Comparison of ENCODE assay signal across 1 fruit fly cellular context in genomic region chr3L:7433325-7433827, dm6.
TF ChIP-seq lines count a peak whose summit lies in the region.

No protein-coding gene starts in this region.

TF ChIP-seq in whole organism, embryonic, 481 proteins besides CTCF, POLR2A, EP300 and RAD21 (continued from another document):
- TF ChIP-seq Ssrp (tag; optimal IDR thresholded peaks at IDR 0.05; lab: Kevin White, UChicago) (no peak), Asciz (GFP tag; optimal IDR thresholded peaks at IDR 0.05; lab: Kevin White, UChicago) (peak; percentile 28), lov (optimal IDR thresholded peaks at IDR 0.05; lab: Kevin White, UChicago) (no peak), lov (GFP tag; IDR thresholded peaks at IDR 0.05; lab: Robert Waterston, UW) (no peak), Gsc (GFP tag; IDR thresholded peaks at IDR 0.05; lab: Robert Waterston, UW) (no peak), CG15073 (GFP tag; optimal IDR thresholded peaks at IDR 0.05; lab: Kevin White, UChicago) (no peak), CG6654 (GFP tag; optimal IDR thresholded peaks at IDR 0.05; lab: Kevin White, UChicago) (no peak), CG12071 (GFP tag; optimal IDR thresholded peaks at IDR 0.05; lab: Kevin White, UChicago) (no peak), run (tag; optimal IDR thresholded peaks at IDR 0.05; lab: Kevin White, UChicago) (no peak), CG13894 (tag; optimal IDR thresholded peaks at IDR 0.05; lab: Kevin White, UChicago) (peak; percentile 28), CG6854 (GFP tag; optimal IDR thresholded peaks at IDR 0.05; lab: Kevin White, UChicago) (no peak), Adf1 (GFP tag; IDR thresholded peaks at IDR 0.05; lab: Robert Waterston, UW) (peak; percentile 34; the same call in 1 of the 2 replicates), Mad (GFP tag; optimal IDR thresholded peaks at IDR 0.05; lab: Kevin White, UChicago) (no peak), Dll (GFP tag; IDR thresholded peaks at IDR 0.05; lab: Robert Waterston, UW; ENCODE audit: partially characterized antibody) (no peak), org-1 (GFP tag; optimal IDR thresholded peaks at IDR 0.05; lab: Kevin White, UChicago) (no peak), sens (GFP tag; lab: Kevin White, UChicago) (no peak), Blimp-1 (GFP tag; optimal IDR thresholded peaks at IDR 0.05; lab: Kevin White, UChicago) (peak; percentile 27), HLH54F (GFP tag; optimal IDR thresholded peaks at IDR 0.05; lab: Kevin White, UChicago) (no peak), Dbx (GFP tag; IDR thresholded peaks at IDR 0.05; lab: Robert Waterston, UW) (0 out of 3 replicates have a peak, but pooled peaks have one; percentile 39), tap (tag; optimal IDR thresholded peaks at IDR 0.05; lab: Kevin White, UChicago) (no peak), Fer1 (GFP tag; optimal IDR thresholded peaks at IDR 0.05; lab: Kevin White, UChicago) (no peak), z (GFP tag; IDR thresholded peaks at IDR 0.05; lab: Robert Waterston, UW) (peak; percentile 95), CHES-1-like (GFP tag; optimal IDR thresholded peaks at IDR 0.05; lab: Kevin White, UChicago) (no peak), CG18476 (GFP tag; optimal IDR thresholded peaks at IDR 0.05; lab: Kevin White, UChicago) (no peak), CG13296 (GFP tag; optimal IDR thresholded peaks at IDR 0.05; lab: Kevin White, UChicago) (no peak), CG6689 (GFP tag; IDR thresholded peaks at IDR 0.05; lab: Robert Waterston, UW) (0 out of 2 replicates have a peak, but pooled peaks have one; percentile 28), C15 (GFP tag; IDR thresholded peaks at IDR 0.05; lab: Robert Waterston, UW) (no peak), gcm (GFP tag; optimal IDR thresholded peaks at IDR 0.05; lab: Kevin White, UChicago) (no peak), jing (GFP tag; optimal IDR thresholded peaks at IDR 0.05; lab: Kevin White, UChicago) (no peak), gcm2 (GFP tag; optimal IDR thresholded peaks at IDR 0.05; lab: Kevin White, UChicago) (no peak), CG10321 (GFP tag; IDR thresholded peaks at IDR 0.05; lab: Robert Waterston, UW) (peak; percentile 6; the same call in 1 of the 2 replicates), CG8281 (tag; optimal IDR thresholded peaks at IDR 0.05; lab: Kevin White, UChicago) (peak; percentile 74), CG17912 (GFP tag; optimal IDR thresholded peaks at IDR 0.05; lab: Kevin White, UChicago) (no peak), Awh (GFP tag; IDR thresholded peaks at IDR 0.05; lab: Robert Waterston, UW) (no peak), fu2 (GFP tag; optimal IDR thresholded peaks at IDR 0.05; lab: Kevin White, UChicago) (no peak), CG10959 (GFP tag; IDR thresholded peaks at IDR 0.05; lab: Robert Waterston, UW) (no peak), CG8944 (GFP tag; optimal IDR thresholded peaks at IDR 0.05; lab: Kevin White, UChicago) (no peak), Mes4 (GFP tag; optimal IDR thresholded peaks at IDR 0.05; lab: Kevin White, UChicago) (no peak), lab (GFP tag; optimal IDR thresholded peaks at IDR 0.05; lab: Kevin White, UChicago) (peak; percentile 4), pita (GFP tag; optimal IDR thresholded peaks at IDR 0.05; lab: Kevin White, UChicago) (no peak), crp (GFP tag; optimal IDR thresholded peaks at IDR 0.05; lab: Kevin White, UChicago) (no peak), CG4854 (GFP tag; optimal IDR thresholded peaks at IDR 0.05; lab: Kevin White, UChicago) (no peak), CG32772 (GFP tag; IDR thresholded peaks at IDR 0.05; lab: Robert Waterston, UW) (peak; percentile 34; the same call in 1 of the 2 replicates), grn (GFP tag; optimal IDR thresholded peaks at IDR 0.05; lab: Kevin White, UChicago) (no peak), CG7271 (tag; optimal IDR thresholded peaks at IDR 0.05; lab: Kevin White, UChicago) (no peak), CG8290 (GFP tag; optimal IDR thresholded peaks at IDR 0.05; lab: Kevin White, UChicago) (no peak), CG8290 (tag; optimal IDR thresholded peaks at IDR 0.05; lab: Kevin White, UChicago) (peak in 1 of 2 experiments; percentile 51), CG7745 (tag; optimal IDR thresholded peaks at IDR 0.05; lab: Kevin White, UChicago) (no peak), CG4328 (GFP tag; optimal IDR thresholded peaks at IDR 0.05; lab: Kevin White, UChicago) (no peak), sima (GFP tag; optimal IDR thresholded peaks at IDR 0.05; lab: Kevin White, UChicago) (no peak), schlank (tag; optimal IDR thresholded peaks at IDR 0.05; lab: Kevin White, UChicago) (no peak), D (optimal IDR thresholded peaks at IDR 0.05; lab: Kevin White, UChicago) (no peak), D (GFP tag; optimal IDR thresholded peaks at IDR 0.05; lab: Kevin White, UChicago) (no peak), br (optimal IDR thresholded peaks at IDR 0.05; lab: Kevin White, UChicago) (no peak), sc (optimal IDR thresholded peaks at IDR 0.05; lab: Kevin White, UChicago) (no peak), sc (GFP tag; optimal IDR thresholded peaks at IDR 0.05; lab: Kevin White, UChicago) (no peak), CG9932 (GFP tag; IDR thresholded peaks at IDR 0.05; lab: Robert Waterston, UW) (0 out of 2 replicates have a peak, but pooled peaks have one; percentile 12), bcd (GFP tag; optimal IDR thresholded peaks at IDR 0.05; lab: Kevin White, UChicago) (peak; percentile 13), ranshi (GFP tag; IDR thresholded peaks at IDR 0.05; lab: Robert Waterston, UW) (no peak), Elba2 (GFP tag; optimal IDR thresholded peaks at IDR 0.05; lab: Kevin White, UChicago) (no peak), nerfin-2 (GFP tag; IDR thresholded peaks at IDR 0.05; lab: Robert Waterston, UW; ENCODE audit: partially characterized antibody) (no peak), CG11456 (GFP tag; IDR thresholded peaks at IDR 0.05; lab: Robert Waterston, UW) (no peak), CG1233 (GFP tag; optimal IDR thresholded peaks at IDR 0.05; lab: Kevin White, UChicago) (no peak), CG14014 (GFP tag; IDR thresholded peaks at IDR 0.05; lab: Robert Waterston, UW) (no peak), CkIIα-i1 (GFP tag; IDR thresholded peaks at IDR 0.05; lab: Robert Waterston, UW) (no peak), repo (GFP tag; optimal IDR thresholded peaks at IDR 0.05; lab: Kevin White, UChicago) (no peak), eyg (GFP tag; optimal IDR thresholded peaks at IDR 0.05; lab: Kevin White, UChicago) (no peak), CG12219 (GFP tag; optimal IDR thresholded peaks at IDR 0.05; lab: Kevin White, UChicago) (no peak), CG2202 (tag; optimal IDR thresholded peaks at IDR 0.05; lab: Kevin White, UChicago) (no peak), zen (tag; optimal IDR thresholded peaks at IDR 0.05; lab: Kevin White, UChicago) (no peak), Max (GFP tag; optimal IDR thresholded peaks at IDR 0.05; lab: Kevin White, UChicago) (no peak), crol (GFP tag; IDR thresholded peaks at IDR 0.05; lab: Robert Waterston, UW) (peak; percentile 96), CG6254 (GFP tag; optimal IDR thresholded peaks at IDR 0.05; lab: Kevin White, UChicago) (no peak), rib (GFP tag; IDR thresholded peaks at IDR 0.05; lab: Robert Waterston, UW) (peak; percentile 76), CG2116 (GFP tag; optimal IDR thresholded peaks at IDR 0.05; lab: Kevin White, UChicago) (no peak), jumu (GFP tag; optimal IDR thresholded peaks at IDR 0.05; lab: Kevin White, UChicago) (no peak), CG18011 (GFP tag; optimal IDR thresholded peaks at IDR 0.05; lab: Kevin White, UChicago) (no peak), CG17612 (GFP tag; IDR thresholded peaks at IDR 0.05; lab: Robert Waterston, UW) (no peak), stwl (tag; optimal IDR thresholded peaks at IDR 0.05; lab: Kevin White, UChicago) (no peak), bsh (GFP tag; optimal IDR thresholded peaks at IDR 0.05; lab: Kevin White, UChicago) (peak; percentile 29 to 51), nom (GFP tag; optimal IDR thresholded peaks at IDR 0.05; lab: Kevin White, UChicago) (peak; percentile 54), CG33557 (GFP tag; optimal IDR thresholded peaks at IDR 0.05; lab: Kevin White, UChicago) (no peak), CG11247 (GFP tag; IDR thresholded peaks at IDR 0.05; lab: Robert Waterston, UW) (no peak; the same call in 1 of the 2 replicates), vfl (GFP tag; optimal IDR thresholded peaks at IDR 0.05; lab: Kevin White, UChicago) (no peak), HLH4C (GFP tag; IDR thresholded peaks at IDR 0.05; lab: Robert Waterston, UW; ENCODE audit: partially characterized antibody) (no peak), ewg (GFP tag; optimal IDR thresholded peaks at IDR 0.05; lab: Kevin White, UChicago) (no peak), CG13424 (tag; optimal IDR thresholded peaks at IDR 0.05; lab: Kevin White, UChicago) (peak; percentile 13), CG12744 (GFP tag; optimal IDR thresholded peaks at IDR 0.05; lab: Kevin White, UChicago) (no peak), dmrt11E (tag; optimal IDR thresholded peaks at IDR 0.05; lab: Kevin White, UChicago) (peak; percentile 38), CG34376 (GFP tag; optimal IDR thresholded peaks at IDR 0.05; lab: Kevin White, UChicago) (no peak), Tbp (GFP tag; optimal IDR thresholded peaks at IDR 0.05; lab: Kevin White, UChicago) (no peak), Dp (GFP tag; optimal IDR thresholded peaks at IDR 0.05; lab: Kevin White, UChicago) (no peak), CG10543 (GFP tag; optimal IDR thresholded peaks at IDR 0.05; lab: Kevin White, UChicago) (peak; percentile 49), Abd-B (GFP tag; optimal IDR thresholded peaks at IDR 0.05; lab: Kevin White, UChicago) (no peak), CG2678 (tag; optimal IDR thresholded peaks at IDR 0.05; lab: Kevin White, UChicago) (peak; percentile 48), CG4360 (GFP tag; IDR thresholded peaks at IDR 0.05; lab: Robert Waterston, UW) (peak; percentile 82), Dref (GFP tag; IDR thresholded peaks at IDR 0.05; lab: Robert Waterston, UW) (no peak), wek (GFP tag; optimal IDR thresholded peaks at IDR 0.05; lab: Kevin White, UChicago) (no peak), her (GFP tag; optimal IDR thresholded peaks at IDR 0.05; lab: Kevin White, UChicago) (no peak), CG2199 (GFP tag; IDR thresholded peaks at IDR 0.05; lab: Robert Waterston, UW) (peak; percentile 57; the same call in 1 of the 3 replicates), CG10267 (tag; optimal IDR thresholded peaks at IDR 0.05; lab: Kevin White, UChicago) (peak; percentile 2), CG16815 (GFP tag; optimal IDR thresholded peaks at IDR 0.05; lab: Kevin White, UChicago) (no peak), CG17328 (GFP tag; IDR thresholded peaks at IDR 0.05; lab: Robert Waterston, UW) (peak; percentile 20; the same call in 1 of the 2 replicates), Optix (GFP tag; IDR thresholded peaks at IDR 0.05; lab: Robert Waterston, UW) (no peak), vnd (GFP tag; IDR thresholded peaks at IDR 0.05; lab: Robert Waterston, UW; ENCODE audit: partially characterized antibody) (no peak), Gug (GFP tag; IDR thresholded peaks at IDR 0.05; lab: Robert Waterston, UW) (0 out of 4 replicates have a peak, but pooled peaks have one; percentile 6), gem (tag; optimal IDR thresholded peaks at IDR 0.05; lab: Kevin White, UChicago) (peak; percentile 58), CG8089 (GFP tag; optimal IDR thresholded peaks at IDR 0.05; lab: Kevin White, UChicago) (no peak), CG11398 (GFP tag; optimal IDR thresholded peaks at IDR 0.05; lab: Kevin White, UChicago) (no peak), CG6791 (GFP tag; IDR thresholded peaks at IDR 0.05; lab: Robert Waterston, UW; ENCODE audit: partially characterized antibody) (peak; percentile 10; the same call in 1 of the 3 replicates), bbx (GFP tag; IDR thresholded peaks at IDR 0.05; lab: Robert Waterston, UW; ENCODE audit: partially characterized antibody) (no peak), sob (GFP tag; IDR thresholded peaks at IDR 0.05; lab: Robert Waterston, UW) (no peak), slou (GFP tag; optimal IDR thresholded peaks at IDR 0.05; lab: Kevin White, UChicago) (no peak), CG4820 (GFP tag; optimal IDR thresholded peaks at IDR 0.05; lab: Kevin White, UChicago) (no peak), CG3407 (GFP tag; optimal IDR thresholded peaks at IDR 0.05; lab: Kevin White, UChicago) (no peak), zfh2 (GFP tag; optimal IDR thresholded peaks at IDR 0.05; lab: Kevin White, UChicago) (no peak), Sry-β (GFP tag; optimal IDR thresholded peaks at IDR 0.05; lab: Kevin White, UChicago) (no peak), Deaf1 (tag; optimal IDR thresholded peaks at IDR 0.05; lab: Kevin White, UChicago) (no peak), Meics (GFP tag; optimal IDR thresholded peaks at IDR 0.05; lab: Kevin White, UChicago) (peak; percentile 12), Drgx (GFP tag; IDR thresholded peaks at IDR 0.05; lab: Robert Waterston, UW) (peak; percentile 63), CG31224 (GFP tag; IDR thresholded peaks at IDR 0.05; lab: Robert Waterston, UW) (0 out of 2 replicates have a peak, but pooled peaks have one; percentile 15), unc-4 (GFP tag; IDR thresholded peaks at IDR 0.05; lab: Robert Waterston, UW; ENCODE audit: partially characterized antibody) (no peak), CG15696 (tag; optimal IDR thresholded peaks at IDR 0.05; lab: Kevin White, UChicago) (no peak), CG4282 (GFP tag; optimal IDR thresholded peaks at IDR 0.05; lab: Kevin White, UChicago) (no peak), CG10431 (GFP tag; optimal IDR thresholded peaks at IDR 0.05; lab: Kevin White, UChicago) (no peak), D19A (tag; optimal IDR thresholded peaks at IDR 0.05; lab: Kevin White, UChicago) (peak; percentile 27)
